Worm (Caenorhabditis elegans) whole organism, midembryonic: ENCODE results near the gene gstk-2.

Experiments
- T22C8.4 ChIP-seq: fragments of 200-800 bp; sonication (Bioruptor generic); IDR thresholded peaks from 2 replicates; pipeline ENCODE4 v1.3.6; 2022; ENCODE audit warnings: missing genetic modification characterization, missing compliant biosample characterization
- cog-1 ChIP-seq: sonication (generic microtip); optimal IDR thresholded peaks from 2 replicates; lab custom pipeline; 2016; ENCODE audit warnings: missing genetic modification characterization, missing compliant biosample characterization
- flt-1 ChIP-seq: fragments of 200-800 bp; sonication (Bioruptor generic); IDR thresholded peaks from 2 replicates; pipeline ENCODE4 v1.3.6; 2022; ENCODE audit warnings: missing genetic modification characterization, missing compliant biosample characterization
- ztf-23 ChIP-seq: fragments of 200-800 bp; sonication (Bioruptor generic); IDR thresholded peaks from 2 replicates; pipeline ENCODE4 v1.3.6; 2022; ENCODE audit warnings: missing genetic modification reagents, missing genetic modification characterization, missing compliant biosample characterization

DNA sequence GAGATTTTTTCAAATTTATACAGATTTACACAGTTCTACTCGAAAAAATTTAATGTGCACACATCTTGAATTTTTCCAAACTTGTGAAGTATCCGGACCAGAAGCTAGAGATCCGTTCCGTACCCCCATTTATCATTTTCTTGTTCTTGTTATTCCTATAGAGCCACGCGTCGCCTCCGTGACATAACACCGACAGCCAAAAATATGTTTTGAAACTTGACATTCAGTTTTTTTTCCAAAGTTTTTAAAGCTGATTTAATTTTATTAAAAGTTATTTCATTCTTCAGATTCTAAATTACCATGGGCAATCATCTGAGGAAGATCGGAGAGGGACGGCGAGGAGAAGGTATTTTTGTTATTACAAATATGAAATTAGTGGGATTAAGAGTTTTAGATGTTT is 8.1 kb upstream of the gstk-2 start, which contains the start of gene D2024.18:
- TF ChIP-seq T22C8.4: no peak
- no peak for TF ChIP-seq cog-1 (tag; lab: Kevin White, UChicago)
- TF ChIP-seq flt-1 (GFP tag; lab: Robert Waterston, UW): no peak
- no peak for TF ChIP-seq ztf-23 (GFP tag; lab: Robert Waterston, UW)
